Fruit fly (Drosophila melanogaster) whole organism, embryonic: ENCODE results near the gene CG11168.

ENCODE experiments used
- Bteb2 ChIP-seq: fragments of 200-800 bp; sonication (Bioruptor generic); optimal IDR thresholded peaks from 2 replicates; lab custom pipeline; 2016; ENCODE audit warnings: missing biosample characterization, missing genetic modification characterization
- CG11695 ChIP-seq: fragments of 200-800 bp; sonication (Bioruptor generic); IDR thresholded peaks from 3 replicates; pipeline ENCODE4 v1.3.6; 2022; ENCODE audit warnings: missing biosample characterization, missing genetic modification characterization
- CG12744 ChIP-seq: fragments of 200-800 bp; sonication (Bioruptor generic); optimal IDR thresholded peaks from 2 replicates; lab custom pipeline; 2016; ENCODE audit warnings: missing biosample characterization, missing genetic modification characterization
- CG13287 ChIP-seq: fragments of 200-800 bp; sonication (Bioruptor generic); IDR thresholded peaks from 2 replicates; pipeline ENCODE4 v1.3.6; 2022; ENCODE audit warnings: missing biosample characterization, missing genetic modification characterization; ENCODE audit not compliant: partially characterized antibody
- CG13296 ChIP-seq: fragments of 200-800 bp; sonication (Bioruptor generic); optimal IDR thresholded peaks from 3 replicates; lab custom pipeline; 2018; ENCODE audit warnings: missing biosample characterization, mild to moderate bottlenecking, missing genetic modification characterization
- CG17359 ChIP-seq: fragments of 200-800 bp; sonication (Bioruptor generic); optimal IDR thresholded peaks from 3 replicates; lab custom pipeline; 2018; ENCODE audit warnings: missing biosample characterization, mild to moderate bottlenecking, missing genetic modification characterization, moderate library complexity
- CG18011 ChIP-seq: fragments of 200-800 bp; sonication (Bioruptor generic); optimal IDR thresholded peaks from 2 replicates; lab custom pipeline; 2017; ENCODE audit warnings: missing biosample characterization, missing genetic modification characterization, mild to moderate bottlenecking, moderate library complexity, missing genotype
- CG30431 ChIP-seq: fragments of 200-800 bp; sonication (Bioruptor generic); optimal IDR thresholded peaks from 2 replicates; lab custom pipeline; 2017; ENCODE audit warnings: missing biosample characterization, missing genetic modification characterization
- CG31224 ChIP-seq: fragments of 200-800 bp; sonication (Bioruptor generic); IDR thresholded peaks from 2 replicates; pipeline ENCODE4 v1.3.6; 2022; ENCODE audit warnings: missing biosample characterization, missing genetic modification characterization
- CG34224 ChIP-seq: fragments of 200-800 bp; sonication (Bioruptor generic); IDR thresholded peaks from 3 replicates; pipeline ENCODE4 v1.3.6; 2022; ENCODE audit warnings: missing biosample characterization, missing genetic modification characterization; ENCODE audit not compliant: partially characterized antibody
- CG6254 ChIP-seq: fragments of 200-800 bp; sonication (Bioruptor generic); optimal IDR thresholded peaks from 3 replicates; lab custom pipeline; 2017; ENCODE audit warnings: mild to moderate bottlenecking, missing biosample characterization, missing genetic modification reagents, missing genetic modification characterization
- CG7745 ChIP-seq: fragments of 200-800 bp; sonication (Bioruptor generic); optimal IDR thresholded peaks from 2 replicates; lab custom pipeline; 2018; ENCODE audit warnings: missing biosample characterization, mild to moderate bottlenecking, missing genetic modification characterization, moderate library complexity
- CG7987 ChIP-seq: fragments of 200-800 bp; sonication (Bioruptor generic); optimal IDR thresholded peaks from 2 replicates; lab custom pipeline; 2018; ENCODE audit warnings: missing biosample characterization, mild to moderate bottlenecking, missing genetic modification characterization, moderate library complexity
- CG8290 ChIP-seq, 3 experiments: fragments of 200-800 bp; sonication (Bioruptor generic); optimal IDR thresholded peaks; 2 replicates each; lab custom pipeline; 2016 to 2019; ENCODE audit warnings: missing biosample characterization in 3 of 3, missing genetic modification characterization in 3 of 3, mild to moderate bottlenecking in 2 of 3, moderate library complexity in 1 of 3
- CG9932 ChIP-seq: fragments of 200-800 bp; sonication (Bioruptor generic); IDR thresholded peaks from 2 replicates; pipeline ENCODE4 v1.3.6; 2022; ENCODE audit warnings: missing biosample characterization, missing genetic modification characterization
- Chrac-16 ChIP-seq: fragments of 200-800 bp; sonication (Bioruptor generic); optimal IDR thresholded peaks from 3 replicates; lab custom pipeline; 2016; ENCODE audit warnings: missing biosample characterization, missing genetic modification characterization
- Ets65A ChIP-seq: fragments of 200-800 bp; sonication (Bioruptor generic); peaks from one replicate; lab custom pipeline; 2016; ENCODE audit warnings: missing biosample characterization, missing genetic modification characterization
- Hey ChIP-seq: fragments of 200-800 bp; sonication (Bioruptor generic); optimal IDR thresholded peaks from 3 replicates; lab custom pipeline; 2018; ENCODE audit warnings: missing biosample characterization, mild to moderate bottlenecking, missing genetic modification characterization
- Jarid2 ChIP-seq: fragments of 200-800 bp; sonication (Bioruptor generic); optimal IDR thresholded peaks from 3 replicates; lab custom pipeline; 2017; ENCODE audit warnings: mild to moderate bottlenecking, missing biosample characterization, missing genetic modification reagents, missing genetic modification characterization
- MBD-R2 ChIP-seq: fragments of 200-800 bp; sonication (Bioruptor generic); IDR thresholded peaks from 2 replicates; pipeline ENCODE4 v1.3.6; 2022; ENCODE audit warnings: missing biosample characterization, missing genetic modification characterization
- Med ChIP-seq: fragments of 200-800 bp; sonication (Bioruptor generic); peaks from one replicate; lab custom pipeline; 2016; ENCODE audit warnings: missing biosample characterization, missing genetic modification characterization, mild to moderate bottlenecking, inconsistent platforms, moderate library complexity
- NC2α ChIP-seq: fragments of 200-800 bp; sonication (Bioruptor generic); optimal IDR thresholded peaks from 2 replicates; lab custom pipeline; 2016; ENCODE audit warnings: missing biosample characterization, missing genetic modification characterization
- Nf-YC ChIP-seq: fragments of 200-800 bp; optimal IDR thresholded peaks from 3 replicates; lab custom pipeline; 2019; ENCODE audit warnings: missing biosample characterization, mild to moderate bottlenecking, missing genetic modification characterization, moderate library complexity
- Rfx ChIP-seq: fragments of 200-800 bp; sonication (Bioruptor generic); IDR thresholded peaks from 2 replicates; pipeline ENCODE4 v1.3.6; 2022; ENCODE audit warnings: missing biosample characterization, missing genetic modification characterization
- Sry-δ ChIP-seq: fragments of 200-800 bp; sonication (Bioruptor generic); optimal IDR thresholded peaks from 2 replicates; lab custom pipeline; 2016; ENCODE audit warnings: missing biosample characterization, missing genetic modification characterization
- aop ChIP-seq: fragments of 200-800 bp; sonication (Bioruptor generic); IDR thresholded peaks from 2 replicates; pipeline ENCODE4 v1.3.6; 2022; ENCODE audit warnings: missing biosample characterization, missing genetic modification characterization
- cad ChIP-seq: fragments of >200 bp; optimal IDR thresholded peaks from 2 replicates; lab custom pipeline; 2017; ENCODE audit warnings: missing biosample characterization, missing genetic modification characterization
- chn ChIP-seq: fragments of 200-800 bp; sonication (Bioruptor generic); optimal IDR thresholded peaks from 2 replicates; lab custom pipeline; 2016; ENCODE audit warnings: missing biosample characterization, missing genetic modification characterization
- crc ChIP-seq: fragments of 200-800 bp; sonication (Bioruptor generic); optimal IDR thresholded peaks from 2 replicates; lab custom pipeline; 2016; ENCODE audit warnings: missing biosample characterization, missing genetic modification characterization
- dmrt11E ChIP-seq: fragments of 200-800 bp; sonication (Bioruptor generic); optimal IDR thresholded peaks from 3 replicates; lab custom pipeline; 2018; ENCODE audit warnings: missing biosample characterization, mild to moderate bottlenecking, missing genetic modification characterization, moderate library complexity
- dmrt99B ChIP-seq: fragments of 200-800 bp; sonication (Bioruptor generic); optimal IDR thresholded peaks from 2 replicates; lab custom pipeline; 2018; ENCODE audit warnings: missing biosample characterization, mild to moderate bottlenecking, missing genetic modification characterization, moderate library complexity
- dysf ChIP-seq: fragments of 200-800 bp; sonication (Bioruptor generic); IDR thresholded peaks from 3 replicates; pipeline ENCODE4 v1.3.6; 2022; ENCODE audit warnings: missing biosample characterization, missing genetic modification characterization
- eyg ChIP-seq: fragments of 200-800 bp; sonication (Bioruptor generic); optimal IDR thresholded peaks from 3 replicates; lab custom pipeline; 2016; ENCODE audit warnings: missing biosample characterization, missing genetic modification characterization
- fd64A ChIP-seq: fragments of 200-800 bp; sonication (Bioruptor generic); optimal IDR thresholded peaks from 3 replicates; lab custom pipeline; 2018; ENCODE audit warnings: missing biosample characterization, mild to moderate bottlenecking, missing genetic modification characterization
- gsb-n ChIP-seq: fragments of 200-800 bp; sonication (Bioruptor generic); optimal IDR thresholded peaks from 3 replicates; lab custom pipeline; 2018; ENCODE audit warnings: missing biosample characterization, mild to moderate bottlenecking, missing genetic modification characterization
- ken ChIP-seq: fragments of 200-800 bp; sonication (Bioruptor generic); IDR thresholded peaks from 3 replicates; pipeline ENCODE4 v1.3.6; 2022; ENCODE audit warnings: missing biosample characterization, missing genetic modification characterization
- lmd ChIP-seq: fragments of 200-800 bp; sonication (Bioruptor generic); IDR thresholded peaks from 2 replicates; pipeline ENCODE4 v1.3.6; 2022; ENCODE audit warnings: missing biosample characterization, missing genetic modification characterization
- luna ChIP-seq: fragments of 200-800 bp; sonication (Bioruptor generic); optimal IDR thresholded peaks from 2 replicates; lab custom pipeline; 2016; ENCODE audit warnings: missing biosample characterization, missing genetic modification characterization
- mirr ChIP-seq: fragments of 200-800 bp; sonication (Bioruptor generic); optimal IDR thresholded peaks from 3 replicates; lab custom pipeline; 2018; ENCODE audit warnings: missing biosample characterization, mild to moderate bottlenecking, missing genetic modification characterization
- p53 ChIP-seq: fragments of 200-800 bp; sonication (Bioruptor generic); optimal IDR thresholded peaks from 2 replicates; lab custom pipeline; 2016; ENCODE audit warnings: missing biosample characterization, missing genetic modification characterization
- pho ChIP-seq: fragments of 200-800 bp; sonication (Bioruptor generic); optimal IDR thresholded peaks from 2 replicates; lab custom pipeline; 2016; ENCODE audit warnings: missing biosample characterization, missing genetic modification characterization
- pnt ChIP-seq: fragments of 200-800 bp; sonication (Bioruptor generic); optimal IDR thresholded peaks from 3 replicates; lab custom pipeline; 2016; ENCODE audit warnings: missing biosample characterization, missing genetic modification characterization
- pum ChIP-seq: fragments of 200-800 bp; sonication (Bioruptor generic); optimal IDR thresholded peaks from 2 replicates; lab custom pipeline; 2016; ENCODE audit warnings: missing biosample characterization, missing genetic modification characterization
- slp2 ChIP-seq: fragments of 200-800 bp; sonication (Bioruptor generic); optimal IDR thresholded peaks from 2 replicates; lab custom pipeline; 2016; ENCODE audit warnings: missing biosample characterization, missing genetic modification characterization
- so ChIP-seq: fragments of 200-800 bp; sonication (Bioruptor generic); IDR thresholded peaks from 3 replicates; pipeline ENCODE4 v1.3.6; 2022; ENCODE audit warnings: missing biosample characterization, missing genetic modification characterization
- sr ChIP-seq: fragments of 200-800 bp; sonication (Bioruptor generic); IDR thresholded peaks from 3 replicates; pipeline ENCODE4 v1.3.6; 2022; ENCODE audit warnings: missing biosample characterization, missing genetic modification characterization
- stwl ChIP-seq: fragments of 200-800 bp; sonication (Bioruptor generic); optimal IDR thresholded peaks from 3 replicates; lab custom pipeline; 2018; ENCODE audit warnings: missing biosample characterization, mild to moderate bottlenecking, missing genetic modification characterization, moderate library complexity
- tx ChIP-seq: fragments of 200-800 bp; sonication (Bioruptor generic); optimal IDR thresholded peaks from 2 replicates; lab custom pipeline; 2016; ENCODE audit warnings: missing biosample characterization, missing genetic modification characterization
- vfl ChIP-seq: fragments of 200-800 bp; sonication (Bioruptor generic); optimal IDR thresholded peaks from 2 replicates; lab custom pipeline; 2016; ENCODE audit warnings: missing biosample characterization, missing genetic modification characterization
- vvl ChIP-seq: fragments of 200-800 bp; sonication (Bioruptor generic); IDR thresholded peaks from 2 replicates; pipeline ENCODE4 v1.3.6; 2022; ENCODE audit warnings: missing biosample characterization, missing genetic modification characterization

CG11168 gene

DNA sequence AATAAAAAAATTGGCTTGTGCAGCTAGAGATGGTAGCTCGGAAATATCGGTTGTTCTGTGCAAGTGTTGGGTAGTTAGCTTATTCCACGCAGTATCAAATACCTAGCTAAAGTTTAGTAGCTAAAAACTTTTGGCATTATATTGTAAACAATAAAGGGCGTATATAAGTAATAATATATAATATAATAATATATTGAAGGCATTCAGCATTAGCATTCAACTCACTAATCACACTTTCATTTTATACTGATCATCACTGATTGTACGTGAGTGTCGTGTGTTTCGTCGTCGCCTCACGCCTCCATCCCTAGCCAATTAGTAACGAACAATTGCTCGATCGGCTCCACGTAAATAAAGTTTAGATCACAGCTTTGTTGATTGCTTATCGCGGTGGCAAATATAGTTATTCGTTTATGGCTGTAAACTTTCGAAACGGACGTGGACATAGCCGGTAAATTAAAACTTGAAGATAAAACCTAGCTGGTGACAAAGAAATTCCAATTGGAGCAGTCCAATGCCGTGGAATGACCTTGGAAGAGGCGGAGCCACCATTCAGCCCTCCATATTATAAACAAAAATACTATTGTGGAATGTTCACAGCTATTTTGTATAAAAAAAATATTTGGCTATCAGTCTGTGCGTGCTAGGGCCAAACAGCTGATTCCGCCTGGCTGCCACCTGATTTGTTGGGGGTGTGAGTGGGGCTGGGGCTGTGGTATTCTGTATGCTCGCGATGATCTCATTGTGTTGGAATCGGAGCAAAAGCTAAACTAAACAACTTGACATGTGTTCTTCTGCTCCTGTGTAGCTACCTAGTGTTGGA, at the start of gene CG11168, which contains the start of the genes PIG-S and sud1 (continued):
- TF ChIP-seq crc (GFP tag; lab: Kevin White, UChicago) (no peak), vfl (no peak), gsb-n (tag; lab: Kevin White, UChicago) (peak; percentile 85), dmrt11E (tag; lab: Kevin White, UChicago) (peak; percentile 69), tx (no peak), aop (GFP tag; lab: Robert Waterston, UW) (no peak), p53 (GFP tag; lab: Kevin White, UChicago) (no peak), Chrac-16 (GFP tag; lab: Kevin White, UChicago) (peak; percentile 34), Bteb2 (GFP tag; lab: Kevin White, UChicago) (no peak), CG13296 (no peak), CG31224 (GFP tag; lab: Robert Waterston, UW) (peak; percentile 32; the same call in 1 of the 2 replicates), vvl (GFP tag; lab: Robert Waterston, UW) (peak; percentile 55), sr (GFP tag; lab: Robert Waterston, UW) (no peak), CG13287 (GFP tag; lab: Robert Waterston, UW) (peak; percentile 97), CG6254 (GFP tag; lab: Kevin White, UChicago) (no peak), Rfx (GFP tag; lab: Robert Waterston, UW) (peak; percentile 79), CG30431 (GFP tag; lab: Kevin White, UChicago) (peak; percentile 21), CG9932 (GFP tag; lab: Robert Waterston, UW) (peak; percentile 89), Jarid2 (no peak), MBD-R2 (GFP tag; lab: Robert Waterston, UW) (peak; percentile 85), slp2 (GFP tag; lab: Kevin White, UChicago) (no peak), NC2α (no peak), CG17359 (peak; percentile 42), CG7745 (tag; lab: Kevin White, UChicago) (no peak), Hey (no peak), lmd (peak; percentile 80), mirr (GFP tag; lab: Kevin White, UChicago) (no peak), CG12744 (GFP tag; lab: Kevin White, UChicago) (no peak), chn (GFP tag; lab: Kevin White, UChicago) (no peak), CG18011 (GFP tag; lab: Kevin White, UChicago) (no peak), pnt (GFP tag; lab: Kevin White, UChicago) (no peak), CG8290 (GFP tag; optimal IDR thresholded peaks at IDR 0.05; lab: Kevin White, UChicago) (peak; percentile 40), CG8290 (tag; optimal IDR thresholded peaks at IDR 0.05; lab: Kevin White, UChicago) (no peak), so (GFP tag; lab: Robert Waterston, UW) (0 out of 3 replicates have a peak, but pooled peaks have one; percentile 54), luna (GFP tag; lab: Kevin White, UChicago) (no peak), pum (GFP tag; lab: Kevin White, UChicago) (no peak), ken (GFP tag; lab: Robert Waterston, UW) (peak; percentile 66; the same call in 2 of the 3 replicates), Sry-δ (GFP tag; lab: Kevin White, UChicago) (peak; percentile 85), stwl (tag; lab: Kevin White, UChicago) (peak; percentile 13), cad (GFP tag; lab: Kevin White, UChicago) (no peak), CG11695 (GFP tag; lab: Robert Waterston, UW) (no peak), eyg (GFP tag; lab: Kevin White, UChicago) (no peak), fd64A (GFP tag; lab: Kevin White, UChicago) (no peak), dmrt99B (tag; lab: Kevin White, UChicago) (no peak), CG7987 (no peak), pho (GFP tag; lab: Kevin White, UChicago) (no peak), dysf (GFP tag; lab: Robert Waterston, UW) (peak; percentile 75), Ets65A (peak; percentile 13), Med (GFP tag; lab: Kevin White, UChicago) (peak; percentile 81), Nf-YC (no peak), CG34224 (GFP tag; lab: Robert Waterston, UW) (peak; percentile 93)
